Fruit fly (Drosophila melanogaster): Measurements from ENCODE around the gene pum.

The pum gene

dm6 chr3R:9056409-9057031 lies 181.0 kb downstream of the pum start (continued):
- no peak for TF ChIP-seq nerfin-2 (GFP tag; IDR thresholded peaks at IDR 0.05; ENCODE audit: partially characterized antibody)
- TF ChIP-seq nom (GFP tag; optimal IDR thresholded peaks at IDR 0.05) = peak; percentile 88
- peak; percentile 74 for TF ChIP-seq CG1832 (GFP tag; optimal IDR thresholded peaks at IDR 0.05)
- no peak for TF ChIP-seq CG6175 (GFP tag; IDR thresholded peaks at IDR 0.05)
- no peak for TF ChIP-seq Camta (GFP tag; optimal IDR thresholded peaks at IDR 0.05)
- TF ChIP-seq Ets65A (GFP tag) = peak; percentile 47
- no peak for TF ChIP-seq Lhr (GFP tag; optimal IDR thresholded peaks at IDR 0.05)
- TF ChIP-seq sens (GFP tag) = peak; percentile 72
- TF ChIP-seq en (GFP tag; optimal IDR thresholded peaks at IDR 0.05) = no peak
- no peak for TF ChIP-seq Tbp (GFP tag; optimal IDR thresholded peaks at IDR 0.05)
- TF ChIP-seq bsh (GFP tag; optimal IDR thresholded peaks at IDR 0.05) = peak in 1 of 2 experiments; percentile 73
- peak; percentile 92 for TF ChIP-seq ewg (GFP tag; optimal IDR thresholded peaks at IDR 0.05)
- no peak for TF ChIP-seq CG9727 (GFP tag; optimal IDR thresholded peaks at IDR 0.05)
- TF ChIP-seq CG17802 (tag; optimal IDR thresholded peaks at IDR 0.05) = no peak
- peak in 1 of 2 experiments; percentile 46 for TF ChIP-seq Trl (optimal IDR thresholded peaks at IDR 0.05)
- no peak for TF ChIP-seq Trl (GFP tag; optimal IDR thresholded peaks at IDR 0.05)
- no peak for TF ChIP-seq nerfin-1 (tag; optimal IDR thresholded peaks at IDR 0.05)
- TF ChIP-seq CG8359 (GFP tag; optimal IDR thresholded peaks at IDR 0.05; ENCODE audit: borderline replicate concordance) = no peak
- TF ChIP-seq CG15479 (GFP tag; optimal IDR thresholded peaks at IDR 0.05) = peak; percentile 7
- no peak for TF ChIP-seq slou (GFP tag; optimal IDR thresholded peaks at IDR 0.05)
- peak in 1 of 2 experiments; percentile 33 for TF ChIP-seq Pdp1 (GFP tag; optimal IDR thresholded peaks at IDR 0.05)

- TF ChIP-seq chn (GFP tag; optimal IDR thresholded peaks at IDR 0.05) = peak; percentile 51
- TF ChIP-seq CG2889 (GFP tag; IDR thresholded peaks at IDR 0.05) = no peak
- peak; percentile 34 for TF ChIP-seq TFAM (GFP tag; optimal IDR thresholded peaks at IDR 0.05)
- TF ChIP-seq al (GFP tag; IDR thresholded peaks at IDR 0.05) = no peak
- TF ChIP-seq org-1 (GFP tag; optimal IDR thresholded peaks at IDR 0.05) = peak; percentile 88
- TF ChIP-seq disco-r (GFP tag; optimal IDR thresholded peaks at IDR 0.05) = peak; percentile 67
- TF ChIP-seq otp (GFP tag; IDR thresholded peaks at IDR 0.05) = no peak
- TF ChIP-seq aop (GFP tag; IDR thresholded peaks at IDR 0.05) = no peak
- TF ChIP-seq crp (GFP tag; optimal IDR thresholded peaks at IDR 0.05) = peak in 1 of 2 experiments; percentile 47
- TF ChIP-seq Scr (GFP tag; IDR thresholded peaks at IDR 0.05; ENCODE audit: partially characterized antibody) = no peak
- TF ChIP-seq H15 (GFP tag; IDR thresholded peaks at IDR 0.05) = no peak
- TF ChIP-seq MTF-1 (GFP tag; optimal IDR thresholded peaks at IDR 0.05; ENCODE audit: borderline replicate concordance) = peak; percentile 86
- peak; percentile 69 for TF ChIP-seq Mad (GFP tag; optimal IDR thresholded peaks at IDR 0.05)
- no peak for TF ChIP-seq lmd (GFP tag; IDR thresholded peaks at IDR 0.05)
- TF ChIP-seq CG1792 (GFP tag; optimal IDR thresholded peaks at IDR 0.05) = peak; percentile 62
- TF ChIP-seq CG3407 (GFP tag; optimal IDR thresholded peaks at IDR 0.05) = peak; percentile 83
- TF ChIP-seq Ada2b (GFP tag; IDR thresholded peaks at IDR 0.05) = no peak
- TF ChIP-seq CG1603 (tag; optimal IDR thresholded peaks at IDR 0.05) = peak; percentile 93
- TF ChIP-seq NK7.1 (GFP tag; optimal IDR thresholded peaks at IDR 0.05) = peak; percentile 37
- no peak for TF ChIP-seq HLH4C (GFP tag; IDR thresholded peaks at IDR 0.05; ENCODE audit: partially characterized antibody)
- TF ChIP-seq Side (GFP tag; optimal IDR thresholded peaks at IDR 0.05) = peak; percentile 64
- peak; percentile 82 for TF ChIP-seq CG13123 (GFP tag; optimal IDR thresholded peaks at IDR 0.05)
- TF ChIP-seq kah (GFP tag; optimal IDR thresholded peaks at IDR 0.05) = peak; percentile 89
- TF ChIP-seq row (GFP tag; IDR thresholded peaks at IDR 0.05) = no peak
- peak; percentile 91 for TF ChIP-seq CG18619 (GFP tag; optimal IDR thresholded peaks at IDR 0.05)
- no peak for TF ChIP-seq CG17361 (GFP tag; IDR thresholded peaks at IDR 0.05)
- TF ChIP-seq CG10979 (tag; optimal IDR thresholded peaks at IDR 0.05) = peak; percentile 94
Observed at dm6 chr3R:9055119-9056105, 182.1 kb downstream of the pum start.
